Fruit fly (Drosophila melanogaster) whole organism, embryonic: ENCODE data around the gene CG42449.

Experiments
- BtbVII ChIP-seq: fragments of 200-800 bp; sonication (Bioruptor generic); optimal IDR thresholded peaks from 3 replicates; lab custom pipeline; 2017; ENCODE audit warnings: missing biosample characterization, mild to moderate bottlenecking, missing genetic modification characterization
- CG10209 ChIP-seq: fragments of 200-800 bp; sonication (Bioruptor generic); optimal IDR thresholded peaks from 3 replicates; lab custom pipeline; 2017; ENCODE audit warnings: missing biosample characterization, mild to moderate bottlenecking, missing genetic modification characterization, missing genetic modification reagents
- CG10462 ChIP-seq: fragments of 200-800 bp; sonication (Bioruptor generic); optimal IDR thresholded peaks from 2 replicates; lab custom pipeline; 2016; ENCODE audit warnings: missing biosample characterization, missing genetic modification characterization
- CG10543 ChIP-seq: fragments of 200-800 bp; sonication (Bioruptor generic); optimal IDR thresholded peaks from 3 replicates; lab custom pipeline; 2017; ENCODE audit warnings: missing biosample characterization, mild to moderate bottlenecking, missing genetic modification characterization, moderate library complexity
- CG10959 ChIP-seq: fragments of 200-800 bp; sonication (Bioruptor generic); IDR thresholded peaks from 2 replicates; pipeline ENCODE4 v1.3.6; 2022; ENCODE audit warnings: missing biosample characterization, missing genetic modification characterization
- CG11247 ChIP-seq: fragments of 200-800 bp; sonication (Bioruptor generic); IDR thresholded peaks from 2 replicates; pipeline ENCODE4 v1.3.6; 2022; ENCODE audit warnings: missing biosample characterization, missing genetic modification characterization
- CG11504 ChIP-seq: fragments of 200-800 bp; sonication (Bioruptor generic); optimal IDR thresholded peaks from 3 replicates; lab custom pipeline; 2019; ENCODE audit warnings: missing biosample characterization, mild to moderate bottlenecking, missing genetic modification characterization, moderate library complexity
- CG12071 ChIP-seq: fragments of 200-800 bp; sonication (Bioruptor generic); optimal IDR thresholded peaks from 3 replicates; lab custom pipeline; 2018; ENCODE audit warnings: missing biosample characterization, mild to moderate bottlenecking, missing genetic modification characterization
- CG12104 ChIP-seq: fragments of 200-800 bp; sonication (Bioruptor generic); optimal IDR thresholded peaks from 3 replicates; lab custom pipeline; 2016; ENCODE audit warnings: missing biosample characterization, missing genetic modification characterization
- CG12942 ChIP-seq: fragments of 200-800 bp; sonication (Bioruptor generic); optimal IDR thresholded peaks from 3 replicates; lab custom pipeline; 2016; ENCODE audit warnings: missing biosample characterization, missing genetic modification characterization
- CG15073 ChIP-seq: fragments of 200-800 bp; sonication (Bioruptor generic); optimal IDR thresholded peaks from 2 replicates; lab custom pipeline; 2016; ENCODE audit warnings: missing biosample characterization, missing genetic modification characterization
- CG15479 ChIP-seq: fragments of 200-800 bp; sonication (Bioruptor generic); optimal IDR thresholded peaks from 3 replicates; lab custom pipeline; 2019; ENCODE audit warnings: missing biosample characterization, mild to moderate bottlenecking, missing genetic modification characterization, moderate library complexity
- CG16779 ChIP-seq: fragments of 200-800 bp; sonication (Bioruptor generic); IDR thresholded peaks from 2 replicates; pipeline ENCODE4 v1.3.6; 2022; ENCODE audit warnings: missing biosample characterization, missing genetic modification characterization
- CG17568 ChIP-seq: fragments of 200-800 bp; sonication (Bioruptor generic); optimal IDR thresholded peaks from 2 replicates; lab custom pipeline; 2018; ENCODE audit warnings: missing biosample characterization, mild to moderate bottlenecking, missing genetic modification characterization, moderate library complexity
- CG3065 ChIP-seq: fragments of 200-800 bp; sonication (Bioruptor generic); optimal IDR thresholded peaks from 2 replicates; lab custom pipeline; 2016; ENCODE audit warnings: missing biosample characterization, missing genetic modification characterization
- CG31224 ChIP-seq: fragments of 200-800 bp; sonication (Bioruptor generic); IDR thresholded peaks from 2 replicates; pipeline ENCODE4 v1.3.6; 2022; ENCODE audit warnings: missing biosample characterization, missing genetic modification characterization
- CG34224 ChIP-seq: fragments of 200-800 bp; sonication (Bioruptor generic); IDR thresholded peaks from 3 replicates; pipeline ENCODE4 v1.3.6; 2022; ENCODE audit warnings: missing biosample characterization, missing genetic modification characterization; ENCODE audit not compliant: partially characterized antibody
- CG4360 ChIP-seq: fragments of 200-800 bp; sonication (Bioruptor generic); IDR thresholded peaks from 2 replicates; pipeline ENCODE4 v1.3.6; 2022; ENCODE audit warnings: missing biosample characterization, missing genetic modification characterization
- CG5245 ChIP-seq: fragments of 200-800 bp; sonication (Bioruptor generic); optimal IDR thresholded peaks from 3 replicates; lab custom pipeline; 2016; ENCODE audit warnings: missing biosample characterization, missing genetic modification characterization
- CG5953 ChIP-seq: fragments of 200-800 bp; sonication (Bioruptor generic); IDR thresholded peaks from 2 replicates; pipeline ENCODE4 v1.3.6; 2022; ENCODE audit warnings: missing biosample characterization, missing genetic modification characterization
- CG6689 ChIP-seq: fragments of 200-800 bp; sonication (Bioruptor generic); IDR thresholded peaks from 2 replicates; pipeline ENCODE4 v1.3.6; 2022; ENCODE audit warnings: missing biosample characterization, missing genetic modification characterization
- CG8924 ChIP-seq: fragments of 200-800 bp; optimal IDR thresholded peaks from 3 replicates; lab custom pipeline; 2019; ENCODE audit warnings: missing biosample characterization, mild to moderate bottlenecking, missing genetic modification characterization, moderate library complexity
- CG9876 ChIP-seq: fragments of 200-800 bp; sonication (Bioruptor generic); optimal IDR thresholded peaks from 2 replicates; lab custom pipeline; 2016; ENCODE audit warnings: missing biosample characterization, missing genetic modification characterization
- Chrac-16 ChIP-seq: fragments of 200-800 bp; sonication (Bioruptor generic); optimal IDR thresholded peaks from 3 replicates; lab custom pipeline; 2016; ENCODE audit warnings: missing biosample characterization, missing genetic modification characterization
- Dbx ChIP-seq: fragments of 200-800 bp; sonication (Bioruptor generic); IDR thresholded peaks from 3 replicates; pipeline ENCODE4 v1.3.6; 2022; ENCODE audit warnings: missing biosample characterization, missing genetic modification characterization
- Dref ChIP-seq: fragments of 200-800 bp; sonication (Bioruptor generic); IDR thresholded peaks from 2 replicates; pipeline ENCODE4 v1.3.6; 2022; ENCODE audit warnings: missing biosample characterization, missing genetic modification characterization
- Gug ChIP-seq: fragments of 200-800 bp; sonication (Bioruptor generic); IDR thresholded peaks from 4 replicates; pipeline ENCODE4 v1.3.6; 2022; ENCODE audit warnings: missing biosample characterization, missing genetic modification characterization
- H2.0 ChIP-seq: fragments of 200-800 bp; sonication (Bioruptor generic); IDR thresholded peaks from 2 replicates; pipeline ENCODE4 v1.3.6; 2022; ENCODE audit warnings: missing biosample characterization, missing genetic modification characterization
- HLH4C ChIP-seq: fragments of 200-800 bp; sonication (Bioruptor generic); IDR thresholded peaks from 3 replicates; pipeline ENCODE4 v1.3.6; 2022; ENCODE audit warnings: missing biosample characterization, missing genetic modification characterization; ENCODE audit not compliant: partially characterized antibody
- Hand ChIP-seq: fragments of 200-800 bp; sonication (Bioruptor generic); optimal IDR thresholded peaks from 2 replicates; lab custom pipeline; 2017; ENCODE audit warnings: mild to moderate bottlenecking, missing biosample characterization, missing genetic modification reagents, missing genetic modification characterization
- MESR4 ChIP-seq: fragments of 200-800 bp; sonication (Bioruptor generic); optimal IDR thresholded peaks from 2 replicates; lab custom pipeline; 2018; ENCODE audit warnings: missing biosample characterization, mild to moderate bottlenecking, missing genetic modification characterization, moderate library complexity
- Nf-YB ChIP-seq: fragments of 200-800 bp; sonication (Bioruptor generic); optimal IDR thresholded peaks from 3 replicates; lab custom pipeline; 2019; ENCODE audit warnings: missing biosample characterization, mild to moderate bottlenecking, missing genetic modification characterization, moderate library complexity
- NfI ChIP-seq: fragments of 200-800 bp; sonication (Bioruptor generic); optimal IDR thresholded peaks from 3 replicates; lab custom pipeline; 2018; ENCODE audit warnings: missing biosample characterization, mild to moderate bottlenecking, missing genetic modification characterization, moderate library complexity
- Oaz ChIP-seq: fragments of 200-800 bp; sonication (Bioruptor generic); IDR thresholded peaks from 2 replicates; pipeline ENCODE4 v1.3.6; 2022; ENCODE audit warnings: missing biosample characterization, missing genetic modification characterization
- Ravus ChIP-seq: fragments of 200-800 bp; sonication (Bioruptor generic); IDR thresholded peaks from 2 replicates; pipeline ENCODE4 v1.3.6; 2022; ENCODE audit warnings: missing biosample characterization, missing genetic modification characterization
- Side ChIP-seq: fragments of 200-800 bp; sonication (Bioruptor generic); optimal IDR thresholded peaks from 2 replicates; lab custom pipeline; 2016; ENCODE audit warnings: missing biosample characterization, missing genetic modification characterization
- Xbp1 ChIP-seq: fragments of 200-800 bp; sonication (Bioruptor generic); optimal IDR thresholded peaks from 3 replicates; lab custom pipeline; 2016; ENCODE audit warnings: missing biosample characterization, mild to moderate bottlenecking, missing genetic modification characterization
- bab2 ChIP-seq: fragments of 200-800 bp; sonication (Bioruptor generic); optimal IDR thresholded peaks from 2 replicates; lab custom pipeline; 2016; ENCODE audit warnings: missing biosample characterization, missing genetic modification characterization
- chif ChIP-seq, 2 experiments: fragments of 200-800 bp; sonication (Bioruptor generic); optimal IDR thresholded peaks; 3 replicates each; lab custom pipeline; 2016; ENCODE audit warnings: missing biosample characterization in 2 of 2, missing genetic modification characterization in 2 of 2
- chn ChIP-seq: fragments of 200-800 bp; sonication (Bioruptor generic); optimal IDR thresholded peaks from 2 replicates; lab custom pipeline; 2016; ENCODE audit warnings: missing biosample characterization, missing genetic modification characterization
- fd3F ChIP-seq: fragments of 200-800 bp; sonication (Bioruptor generic); optimal IDR thresholded peaks from 2 replicates; lab custom pipeline; 2018; ENCODE audit warnings: missing biosample characterization, mild to moderate bottlenecking, missing genetic modification characterization, moderate library complexity
- hb ChIP-seq: fragments of 200-800 bp; sonication (Bioruptor generic); IDR thresholded peaks from 3 replicates; pipeline ENCODE4 v1.3.6; 2022; ENCODE audit warnings: missing biosample characterization, missing genetic modification characterization; ENCODE audit not compliant: partially characterized antibody
- lab ChIP-seq: fragments of 200-800 bp; sonication (Bioruptor generic); optimal IDR thresholded peaks from 3 replicates; lab custom pipeline; 2017; ENCODE audit warnings: missing biosample characterization, missing genetic modification characterization, mild to moderate bottlenecking, moderate library complexity, missing genetic modification reagents
- maf-S ChIP-seq: fragments of 200-800 bp; sonication (Bioruptor generic); optimal IDR thresholded peaks from 2 replicates; lab custom pipeline; 2016; ENCODE audit warnings: missing biosample characterization, missing genetic modification characterization
- p53 ChIP-seq: fragments of 200-800 bp; sonication (Bioruptor generic); optimal IDR thresholded peaks from 2 replicates; lab custom pipeline; 2016; ENCODE audit warnings: missing biosample characterization, missing genetic modification characterization
- pfk ChIP-seq: fragments of 200-800 bp; sonication (Bioruptor generic); optimal IDR thresholded peaks from 2 replicates; lab custom pipeline; 2018; ENCODE audit warnings: missing biosample characterization, mild to moderate bottlenecking, missing genetic modification characterization, moderate library complexity
- sens-2 ChIP-seq: fragments of 200-800 bp; sonication (Bioruptor generic); IDR thresholded peaks from 2 replicates; pipeline ENCODE4 v1.3.6; 2022; ENCODE audit warnings: missing biosample characterization, missing genetic modification characterization
- unpg ChIP-seq: fragments of 200-800 bp; sonication (Bioruptor generic); optimal IDR thresholded peaks from 3 replicates; lab custom pipeline; 2018; ENCODE audit warnings: missing biosample characterization, mild to moderate bottlenecking, missing genetic modification characterization, moderate library complexity
- zf30C ChIP-seq: fragments of 200-800 bp; sonication (Bioruptor generic); optimal IDR thresholded peaks from 3 replicates; lab custom pipeline; 2018; ENCODE audit warnings: missing biosample characterization, mild to moderate bottlenecking, missing genetic modification characterization

Gene CG42449

DNA sequence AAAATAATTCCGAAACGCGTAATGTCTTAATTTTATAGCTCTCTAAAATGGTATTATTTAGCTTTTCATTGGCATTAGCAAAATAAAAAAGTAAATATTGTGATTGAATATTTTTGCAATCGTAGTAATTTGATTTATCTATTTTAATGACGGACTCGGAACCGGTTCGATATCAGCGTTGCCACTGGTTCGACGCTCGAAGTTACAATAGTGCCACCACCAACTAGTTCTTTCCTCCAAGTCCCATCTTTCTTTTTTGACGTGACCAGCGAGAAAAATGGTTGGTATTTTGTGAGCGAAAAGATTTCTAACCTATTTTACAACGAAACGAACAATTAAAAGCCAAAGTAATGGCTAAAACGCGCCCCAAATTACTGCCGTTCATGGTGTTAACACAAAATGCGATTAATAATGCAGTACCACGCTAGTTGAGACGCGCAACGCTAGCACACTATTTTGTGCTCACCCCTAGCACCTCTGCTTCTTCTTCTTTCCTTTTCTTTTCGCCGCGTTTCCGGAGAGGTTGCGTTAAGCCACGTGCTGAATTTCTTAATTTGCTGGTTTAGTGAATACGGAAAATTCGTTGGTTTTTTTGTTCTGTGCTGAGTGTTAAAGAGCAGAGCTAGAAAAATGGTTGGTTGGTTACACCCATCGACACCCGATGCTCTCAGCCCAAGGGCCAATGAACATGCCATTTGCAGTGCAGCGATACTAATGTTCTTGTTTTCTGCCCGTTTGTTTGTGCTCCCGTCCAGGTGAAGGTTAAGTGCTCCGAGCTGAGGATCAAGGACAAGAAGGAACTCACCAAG, 10.6 kb upstream of the CG42449 start, which contains the start of gene RpL35 (continued):
- TF ChIP-seq Side (peak; percentile 38), CG15479 (GFP tag; lab: Kevin White, UChicago) (no peak), NfI (peak; percentile 60), CG9876 (no peak), Oaz (GFP tag; lab: Robert Waterston, UW) (no peak), chn (peak; percentile 27), CG6689 (GFP tag; lab: Robert Waterston, UW) (no peak), hb (GFP tag; lab: Robert Waterston, UW) (no peak), CG5245 (GFP tag; lab: Kevin White, UChicago) (no peak), Dbx (GFP tag; lab: Robert Waterston, UW) (0 out of 3 replicates have a peak, but pooled peaks have one; percentile 6), Gug (GFP tag; lab: Robert Waterston, UW) (peak; percentile 19; the same call in 1 of the 4 replicates), CG10543 (GFP tag; lab: Kevin White, UChicago) (peak; percentile 63), unpg (GFP tag; lab: Kevin White, UChicago) (peak; percentile 46), p53 (GFP tag; lab: Kevin White, UChicago) (no peak), zf30C (GFP tag; lab: Kevin White, UChicago) (no peak), Chrac-16 (GFP tag; lab: Kevin White, UChicago) (no peak), CG12942 (no peak), CG11247 (peak; percentile 27; the same call in 1 of the 2 replicates), CG5953 (GFP tag; lab: Robert Waterston, UW) (no peak), CG16779 (no peak), CG11504 (tag; lab: Kevin White, UChicago) (no peak), H2.0 (GFP tag; lab: Robert Waterston, UW) (no peak), BtbVII (GFP tag; lab: Kevin White, UChicago) (peak; percentile 73), CG3065 (no peak), Hand (GFP tag; lab: Kevin White, UChicago) (peak; percentile 49), fd3F (GFP tag; lab: Kevin White, UChicago) (no peak), lab (peak; percentile 79), CG31224 (GFP tag; lab: Robert Waterston, UW) (no peak), CG8924 (tag; lab: Kevin White, UChicago) (peak; percentile 5), MESR4 (GFP tag; lab: Kevin White, UChicago) (peak; percentile 93), bab2 (GFP tag; lab: Kevin White, UChicago) (peak; percentile 8), sens-2 (GFP tag; lab: Robert Waterston, UW) (no peak), CG10462 (GFP tag; lab: Kevin White, UChicago) (no peak), maf-S (GFP tag; lab: Kevin White, UChicago) (no peak), HLH4C (GFP tag; lab: Robert Waterston, UW) (no peak), CG15073 (GFP tag; lab: Kevin White, UChicago) (no peak), Xbp1 (GFP tag; lab: Kevin White, UChicago) (peak; percentile 12), CG10209 (GFP tag; lab: Kevin White, UChicago) (peak; percentile 6), chif (GFP tag; optimal IDR thresholded peaks at IDR 0.05; lab: Kevin White, UChicago) (no peak), Dref (GFP tag; lab: Robert Waterston, UW) (peak; percentile 60), CG4360 (no peak), pfk (peak; percentile 51), Nf-YB (GFP tag; lab: Kevin White, UChicago) (peak; percentile 6), CG12071 (GFP tag; lab: Kevin White, UChicago) (peak; percentile 68), CG10959 (GFP tag; lab: Robert Waterston, UW) (no peak), CG12104 (no peak), CG17568 (GFP tag; lab: Kevin White, UChicago) (no peak), CG34224 (no peak), Ravus (no peak)
